Fruit fly (Drosophila melanogaster) whole organism, embryonic: ENCODE measurements around the gene MRG15.

Experiments used
- Bdp1 ChIP-seq: fragments of 200-800 bp; sonication (Bioruptor generic); optimal IDR thresholded peaks from 3 replicates; lab custom pipeline; 2016; ENCODE audit warnings: missing biosample characterization, missing genetic modification characterization
- CG11504 ChIP-seq: fragments of 200-800 bp; sonication (Bioruptor generic); optimal IDR thresholded peaks from 3 replicates; lab custom pipeline; 2019; ENCODE audit warnings: missing biosample characterization, mild to moderate bottlenecking, missing genetic modification characterization, moderate library complexity
- CG11560 ChIP-seq: fragments of 200-800 bp; sonication (Bioruptor generic); IDR thresholded peaks from 3 replicates; pipeline ENCODE4 v1.3.6; 2022; ENCODE audit warnings: missing biosample characterization, missing genetic modification characterization
- CG11695 ChIP-seq: fragments of 200-800 bp; sonication (Bioruptor generic); IDR thresholded peaks from 3 replicates; pipeline ENCODE4 v1.3.6; 2022; ENCODE audit warnings: missing biosample characterization, missing genetic modification characterization
- CG1233 ChIP-seq: fragments of 200-800 bp; sonication (Bioruptor generic); optimal IDR thresholded peaks from 4 replicates; lab custom pipeline; 2018; ENCODE audit warnings: missing biosample characterization, mild to moderate bottlenecking, missing genetic modification characterization
- CG14860 ChIP-seq: fragments of 200-800 bp; sonication (Bioruptor generic); IDR thresholded peaks from 3 replicates; pipeline ENCODE4 v1.3.6; 2022; ENCODE audit warnings: missing biosample characterization, missing genetic modification characterization; ENCODE audit not compliant: partially characterized antibody
- CG1603 ChIP-seq: fragments of 200-800 bp; sonication (Bioruptor generic); optimal IDR thresholded peaks from 2 replicates; lab custom pipeline; 2019; ENCODE audit warnings: missing biosample characterization, mild to moderate bottlenecking, missing genetic modification characterization, moderate library complexity
- CG3065 ChIP-seq: fragments of 200-800 bp; sonication (Bioruptor generic); optimal IDR thresholded peaks from 2 replicates; lab custom pipeline; 2016; ENCODE audit warnings: missing biosample characterization, missing genetic modification characterization
- CG3163 ChIP-seq: fragments of 200-800 bp; sonication (Bioruptor generic); optimal IDR thresholded peaks from 3 replicates; lab custom pipeline; 2016; ENCODE audit warnings: missing biosample characterization, missing genetic modification characterization
- CG34376 ChIP-seq: fragments of 200-800 bp; sonication (Bioruptor generic); optimal IDR thresholded peaks from 2 replicates; lab custom pipeline; 2018; ENCODE audit warnings: missing biosample characterization, mild to moderate bottlenecking, missing genetic modification characterization
- CG3847 ChIP-seq: fragments of 200-800 bp; sonication (Bioruptor generic); IDR thresholded peaks from 2 replicates; pipeline ENCODE4 v1.3.6; 2022; ENCODE audit warnings: missing biosample characterization, missing genetic modification characterization
- CG6654 ChIP-seq: fragments of 200-800 bp; sonication (Bioruptor generic); optimal IDR thresholded peaks from 2 replicates; lab custom pipeline; 2017; ENCODE audit warnings: missing biosample characterization, mild to moderate bottlenecking, missing genetic modification characterization
- CG6813 ChIP-seq: fragments of 200-800 bp; sonication (Bioruptor generic); optimal IDR thresholded peaks from 2 replicates; lab custom pipeline; 2017; ENCODE audit warnings: missing biosample characterization, missing genetic modification characterization, mild to moderate bottlenecking, moderate library complexity, missing genetic modification reagents
- CG6854 ChIP-seq: fragments of 200-800 bp; sonication (Bioruptor generic); optimal IDR thresholded peaks from 3 replicates; lab custom pipeline; 2017; ENCODE audit warnings: missing biosample characterization, mild to moderate bottlenecking, missing genetic modification characterization
- CG7271 ChIP-seq: fragments of 200-800 bp; sonication (Bioruptor generic); optimal IDR thresholded peaks from 2 replicates; lab custom pipeline; 2018; ENCODE audit warnings: missing biosample characterization, mild to moderate bottlenecking, missing genetic modification characterization, moderate library complexity
- CG7987 ChIP-seq: fragments of 200-800 bp; sonication (Bioruptor generic); optimal IDR thresholded peaks from 2 replicates; lab custom pipeline; 2018; ENCODE audit warnings: missing biosample characterization, mild to moderate bottlenecking, missing genetic modification characterization, moderate library complexity
- CG9932 ChIP-seq: fragments of 200-800 bp; sonication (Bioruptor generic); IDR thresholded peaks from 2 replicates; pipeline ENCODE4 v1.3.6; 2022; ENCODE audit warnings: missing biosample characterization, missing genetic modification characterization
- Camta ChIP-seq: fragments of 200-800 bp; sonication (Bioruptor generic); optimal IDR thresholded peaks from 2 replicates; lab custom pipeline; 2016; ENCODE audit warnings: missing biosample characterization, missing genetic modification characterization
- Dek ChIP-seq: fragments of 200-800 bp; sonication (Bioruptor generic); optimal IDR thresholded peaks from 3 replicates; lab custom pipeline; 2019; ENCODE audit warnings: missing biosample characterization, mild to moderate bottlenecking, missing genetic modification characterization, moderate library complexity
- Dp ChIP-seq: fragments of 200-800 bp; sonication (Bioruptor generic); optimal IDR thresholded peaks from 2 replicates; lab custom pipeline; 2018; ENCODE audit warnings: missing biosample characterization, mild to moderate bottlenecking, missing genetic modification characterization, moderate library complexity
- GATAe ChIP-seq: fragments of 200-800 bp; sonication (Bioruptor generic); conservative IDR thresholded peaks from 2 replicates; pipeline ENCODE4 v1.3.6; 2022; ENCODE audit warnings: missing biosample characterization, missing genetic modification characterization
- HLH54F ChIP-seq: fragments of 200-800 bp; sonication (Bioruptor generic); optimal IDR thresholded peaks from 3 replicates; lab custom pipeline; 2016; ENCODE audit warnings: missing biosample characterization, missing genetic modification characterization
- Hmr ChIP-seq: fragments of 200-800 bp; sonication (Bioruptor generic); optimal IDR thresholded peaks from 3 replicates; lab custom pipeline; 2017; ENCODE audit warnings: mild to moderate bottlenecking, missing biosample characterization, missing genetic modification reagents, missing genetic modification characterization
- Max ChIP-seq: fragments of 200-800 bp; sonication (Bioruptor generic); optimal IDR thresholded peaks from 2 replicates; lab custom pipeline; 2016; ENCODE audit warnings: missing biosample characterization, mild to moderate bottlenecking, missing genetic modification characterization
- Nf-YC ChIP-seq: fragments of 200-800 bp; optimal IDR thresholded peaks from 3 replicates; lab custom pipeline; 2019; ENCODE audit warnings: missing biosample characterization, mild to moderate bottlenecking, missing genetic modification characterization, moderate library complexity
- NfI ChIP-seq: fragments of 200-800 bp; sonication (Bioruptor generic); optimal IDR thresholded peaks from 3 replicates; lab custom pipeline; 2018; ENCODE audit warnings: missing biosample characterization, mild to moderate bottlenecking, missing genetic modification characterization, moderate library complexity
- Scr ChIP-seq: fragments of 200-800 bp; sonication (Bioruptor generic); IDR thresholded peaks from 2 replicates; pipeline ENCODE4 v1.3.6; 2022; ENCODE audit warnings: missing biosample characterization, missing genetic modification characterization; ENCODE audit not compliant: partially characterized antibody
- Taf1 ChIP-seq: fragments of 200-800 bp; sonication (Bioruptor generic); IDR thresholded peaks from 2 replicates; pipeline ENCODE4 v1.3.6; 2022; ENCODE audit warnings: missing biosample characterization, missing genetic modification characterization
- al ChIP-seq: fragments of 200-800 bp; sonication (Bioruptor generic); IDR thresholded peaks from 2 replicates; pipeline ENCODE4 v1.3.6; 2022; ENCODE audit warnings: missing biosample characterization, missing genetic modification characterization
- ara ChIP-seq: fragments of 200-800 bp; sonication (Bioruptor generic); IDR thresholded peaks from 2 replicates; pipeline ENCODE4 v1.3.6; 2022; ENCODE audit warnings: missing biosample characterization, missing genetic modification characterization
- bcd ChIP-seq: fragments of 200-800 bp; sonication (Bioruptor generic); optimal IDR thresholded peaks from 2 replicates; lab custom pipeline; 2017; ENCODE audit warnings: missing biosample characterization, mild to moderate bottlenecking, missing genetic modification characterization
- bowl ChIP-seq: fragments of 200-800 bp; sonication (Bioruptor generic); IDR thresholded peaks from 2 replicates; pipeline ENCODE4 v1.3.6; 2022; ENCODE audit warnings: missing biosample characterization, missing genetic modification characterization
- cato ChIP-seq: fragments of 200-800 bp; sonication (Bioruptor generic); optimal IDR thresholded peaks from 2 replicates; lab custom pipeline; 2016; ENCODE audit warnings: missing biosample characterization, missing genetic modification characterization, borderline replicate concordance
- da ChIP-seq: fragments of 200-800 bp; sonication (Bioruptor generic); optimal IDR thresholded peaks from 2 replicates; lab custom pipeline; 2016; ENCODE audit warnings: missing biosample characterization, missing genetic modification characterization
- gro ChIP-seq: fragments of 200-800 bp; sonication (Bioruptor generic); optimal IDR thresholded peaks from 2 replicates; lab custom pipeline; 2016; ENCODE audit warnings: missing biosample characterization, missing genetic modification characterization
- hbn ChIP-seq: fragments of 200-800 bp; sonication (Bioruptor generic); IDR thresholded peaks from 2 replicates; pipeline ENCODE4 v1.3.6; 2022; ENCODE audit warnings: missing biosample characterization, missing genetic modification characterization; ENCODE audit not compliant: partially characterized antibody
- insv ChIP-seq, 2 experiments: fragments of 200-800 bp; sonication (Bioruptor generic); optimal IDR thresholded peaks; 3 replicates each; lab custom pipeline; 2016 to 2018; ENCODE audit warnings: missing biosample characterization in 2 of 2, missing genetic modification characterization in 2 of 2
- inv ChIP-seq: fragments of 200-800 bp; sonication (Bioruptor generic); IDR thresholded peaks from 2 replicates; pipeline ENCODE4 v1.3.6; 2022; ENCODE audit warnings: missing biosample characterization, missing genetic modification characterization; ENCODE audit not compliant: partially characterized antibody
- lilli ChIP-seq: fragments of 200-800 bp; sonication (Bioruptor generic); optimal IDR thresholded peaks from 3 replicates; lab custom pipeline; 2016; ENCODE audit warnings: missing biosample characterization, missing genetic modification characterization
- pzg ChIP-seq: fragments of 200-800 bp; sonication (Bioruptor generic); optimal IDR thresholded peaks from 3 replicates; lab custom pipeline; 2018; ENCODE audit warnings: missing biosample characterization, mild to moderate bottlenecking, missing genetic modification characterization, moderate library complexity
- ranshi ChIP-seq: fragments of 200-800 bp; sonication (Bioruptor generic); IDR thresholded peaks from 2 replicates; pipeline ENCODE4 v1.3.6; 2022; ENCODE audit warnings: missing biosample characterization, missing genetic modification characterization
- run ChIP-seq: fragments of 200-800 bp; sonication (Bioruptor generic); optimal IDR thresholded peaks from 3 replicates; lab custom pipeline; 2018; ENCODE audit warnings: missing biosample characterization, mild to moderate bottlenecking, missing genetic modification characterization
- sc ChIP-seq, 3 experiments: fragments of >200 bp in 2 of 3; fragments of 200-800 bp in 1 of 3; sonication (Bioruptor generic) in 1 of 3; optimal IDR thresholded peaks; 2 replicates in 2 of 3; 3 replicates in 1 of 3; lab custom pipeline; 2017; ENCODE audit warnings: mild to moderate bottlenecking in 1 of 3, missing biosample characterization in 1 of 3, missing genetic modification characterization in 1 of 3, missing genetic modification reagents in 1 of 3
- sim ChIP-seq: fragments of 200-800 bp; sonication (Bioruptor generic); IDR thresholded peaks from 2 replicates; pipeline ENCODE4 v1.3.6; 2022; ENCODE audit warnings: missing biosample characterization, missing genetic modification characterization
- stwl ChIP-seq: fragments of 200-800 bp; sonication (Bioruptor generic); optimal IDR thresholded peaks from 3 replicates; lab custom pipeline; 2018; ENCODE audit warnings: missing biosample characterization, mild to moderate bottlenecking, missing genetic modification characterization, moderate library complexity
- tio ChIP-seq: fragments of 200-800 bp; sonication (Bioruptor generic); optimal IDR thresholded peaks from 2 replicates; lab custom pipeline; 2017; ENCODE audit warnings: missing biosample characterization, missing genetic modification characterization, inconsistent platforms
- tll ChIP-seq, 2 experiments: fragments of 200-800 bp in 1 of 2; fragments of >200 bp in 1 of 2; sonication (Bioruptor generic) in 1 of 2; optimal IDR thresholded peaks; 2 replicates each; lab custom pipeline; 2017 to 2019; ENCODE audit warnings: missing biosample characterization in 2 of 2, missing genetic modification characterization in 2 of 2, mild to moderate bottlenecking in 1 of 2, moderate library complexity in 1 of 2
- twi ChIP-seq: fragments of 200-800 bp; optimal IDR thresholded peaks from 2 replicates; lab custom pipeline; 2019; ENCODE audit warnings: missing biosample characterization, mild to moderate bottlenecking, missing genetic modification characterization, moderate library complexity
- unc-4 ChIP-seq: fragments of 200-800 bp; sonication (Bioruptor generic); IDR thresholded peaks from 2 replicates; pipeline ENCODE4 v1.3.6; 2022; ENCODE audit warnings: missing biosample characterization, missing genetic modification characterization; ENCODE audit not compliant: partially characterized antibody
- zen2 ChIP-seq: fragments of 200-800 bp; sonication (Bioruptor generic); IDR thresholded peaks from 3 replicates; pipeline ENCODE4 v1.3.6; 2022; ENCODE audit warnings: missing biosample characterization, missing genetic modification characterization; ENCODE audit not compliant: partially characterized antibody

The MRG15 gene

DNA sequence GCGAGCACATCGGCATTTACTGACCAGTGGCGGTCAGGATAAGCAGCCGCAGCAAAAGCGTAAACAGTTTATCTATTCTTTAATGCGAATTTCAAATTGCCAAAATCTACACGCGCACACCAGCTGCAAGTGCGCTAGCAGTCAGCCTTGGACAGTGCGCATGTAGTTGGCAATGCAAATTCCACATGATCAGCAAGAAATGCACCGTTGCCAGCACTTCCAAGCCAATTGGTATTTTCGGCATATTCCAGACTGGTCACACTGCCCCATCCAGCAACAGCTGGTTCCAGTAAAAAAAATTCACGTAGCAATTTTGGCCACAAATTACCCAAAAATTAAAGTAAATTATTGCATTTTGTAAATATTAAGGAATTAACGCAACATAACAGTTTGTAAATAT lies 9.9 kb upstream of the MRG15 start (continued):
- TF ChIP-seq Max (GFP tag; lab: Kevin White, UChicago) (peak; percentile 69), CG7271 (tag; lab: Kevin White, UChicago) (no peak), sim (GFP tag; lab: Robert Waterston, UW) (no peak), cato (GFP tag; lab: Kevin White, UChicago) (no peak), hbn (GFP tag; lab: Robert Waterston, UW) (no peak), CG3847 (GFP tag; lab: Robert Waterston, UW) (no peak), stwl (peak; percentile 77), CG34376 (GFP tag; lab: Kevin White, UChicago) (no peak), CG6654 (GFP tag; lab: Kevin White, UChicago) (no peak), CG1233 (GFP tag; lab: Kevin White, UChicago) (no peak), CG7987 (GFP tag; lab: Kevin White, UChicago) (peak; percentile 35), Camta (GFP tag; lab: Kevin White, UChicago) (no peak), Taf1 (GFP tag; lab: Robert Waterston, UW) (no peak), Dp (GFP tag; lab: Kevin White, UChicago) (peak; percentile 83), CG1603 (peak; percentile 92), Dek (tag; lab: Kevin White, UChicago) (peak; percentile 21), bowl (no peak), bcd (GFP tag; lab: Kevin White, UChicago) (peak; percentile 28), CG6854 (GFP tag; lab: Kevin White, UChicago) (no peak), GATAe (GFP tag; lab: Robert Waterston, UW) (no peak), CG3065 (GFP tag; lab: Kevin White, UChicago) (peak; percentile 7), tio (GFP tag; lab: Kevin White, UChicago) (no peak), insv (GFP tag; optimal IDR thresholded peaks at IDR 0.05; lab: Kevin White, UChicago) (peak in 1 of 2 experiments; percentile 50), run (tag; lab: Kevin White, UChicago) (no peak), Hmr (peak; percentile 55), Nf-YC (tag; lab: Kevin White, UChicago) (no peak), CG6813 (GFP tag; lab: Kevin White, UChicago) (no peak), CG11504 (peak; percentile 50), inv (GFP tag; lab: Robert Waterston, UW) (no peak), unc-4 (GFP tag; lab: Robert Waterston, UW) (no peak), ara (GFP tag; lab: Robert Waterston, UW) (no peak), Bdp1 (peak; percentile 33)
- TF ChIP-seq, all 482 proteins: peak for 104

DNA sequence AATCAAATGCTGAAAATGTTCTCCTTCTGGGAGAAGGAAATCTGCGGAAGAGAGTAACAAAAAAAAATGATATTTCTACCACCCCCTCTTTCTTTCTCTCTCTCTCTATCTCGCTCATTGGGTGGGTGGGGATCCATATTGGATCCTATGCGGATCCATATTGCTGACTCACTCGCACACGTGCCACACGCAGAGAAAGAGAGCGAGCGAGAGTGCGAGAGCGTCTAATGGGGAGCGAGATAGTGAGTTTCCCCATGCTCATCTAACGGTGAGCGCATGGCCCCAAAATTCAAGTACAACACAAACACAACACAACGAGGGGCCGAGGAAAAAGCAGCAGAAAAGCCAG lies 8.8 kb upstream of the MRG15 start:
- TF ChIP-seq da (GFP tag; lab: Kevin White, UChicago), result no peak
- no peak for TF ChIP-seq CG11560 (tag; lab: Robert Waterston, UW)
- no peak for TF ChIP-seq tll (GFP tag; optimal IDR thresholded peaks at IDR 0.05; lab: Kevin White, UChicago)
- TF ChIP-seq twi, result no peak
- no peak for TF ChIP-seq CG11695
- TF ChIP-seq lilli (GFP tag; lab: Kevin White, UChicago), result no peak
- no peak for TF ChIP-seq zen2 (GFP tag; lab: Robert Waterston, UW)
- no peak for TF ChIP-seq ranshi (GFP tag; lab: Robert Waterston, UW)
- TF ChIP-seq HLH54F (GFP tag; lab: Kevin White, UChicago), result no peak
- TF ChIP-seq CG3163 (GFP tag; lab: Kevin White, UChicago), result peak; percentile 24
- TF ChIP-seq CG3847 (GFP tag; lab: Robert Waterston, UW), result no peak
- TF ChIP-seq GATAe (GFP tag; lab: Robert Waterston, UW), result no peak
- no peak for TF ChIP-seq al
- TF ChIP-seq NfI (GFP tag; lab: Kevin White, UChicago), result no peak
- TF ChIP-seq CG9932 (GFP tag; lab: Robert Waterston, UW), result no peak
- no peak for TF ChIP-seq Scr (GFP tag; lab: Robert Waterston, UW)
- no peak for TF ChIP-seq gro (GFP tag; lab: Kevin White, UChicago)
- no peak for TF ChIP-seq sc (optimal IDR thresholded peaks at IDR 0.05; lab: Kevin White, UChicago)
- no peak for TF ChIP-seq sc (GFP tag; optimal IDR thresholded peaks at IDR 0.05; lab: Kevin White, UChicago)
- no peak for TF ChIP-seq pzg (GFP tag; lab: Kevin White, UChicago)
- no peak for TF ChIP-seq CG14860 (GFP tag; lab: Robert Waterston, UW)
